Worm (Caenorhabditis elegans) whole organism, midembryonic: ENCODE results near the gene max-2.

Source experiments
- flt-1 ChIP-seq: fragments of 200-800 bp; sonication (Bioruptor generic); IDR thresholded peaks from 2 replicates; pipeline ENCODE4 v1.3.6; 2022; ENCODE audit warnings: missing genetic modification characterization, missing compliant biosample characterization
- ref-1 ChIP-seq: fragments of 200-800 bp; sonication (Bioruptor generic); conservative IDR thresholded peaks from 2 replicates; pipeline ENCODE4 v1.3.6; 2022; ENCODE audit warnings: missing genetic modification reagents, missing genetic modification characterization, missing compliant biosample characterization
- ztf-23 ChIP-seq: fragments of 200-800 bp; sonication (Bioruptor generic); IDR thresholded peaks from 2 replicates; pipeline ENCODE4 v1.3.6; 2022; ENCODE audit warnings: missing genetic modification reagents, missing genetic modification characterization, missing compliant biosample characterization

ce11 chrII:12981980-12982575, 43.6 kb downstream of the max-2 start:
- TF ChIP-seq ref-1 (GFP tag; lab: Robert Waterston, UW) (no peak), ztf-23 (no peak), flt-1 (GFP tag; lab: Robert Waterston, UW) (no peak)
